Worm (Caenorhabditis elegans) whole organism, early embryonic: ENCODE results near the gene rip-1.

Experiments
- F13C5.2 ChIP-seq: sonication (generic microtip); optimal IDR thresholded peaks from 2 replicates; lab custom pipeline; 2017; ENCODE audit warnings: mild to moderate bottlenecking, missing genetic modification characterization, inconsistent platforms, missing compliant biosample characterization
- aly-1 ChIP-seq: sonication (generic microtip); optimal IDR thresholded peaks from 2 replicates; lab custom pipeline; 2016; ENCODE audit warnings: missing genetic modification characterization, missing compliant biosample characterization
- ama-1 ChIP-seq: fragments of 150-350 bp; optimal IDR thresholded peaks from 2 replicates; lab custom pipeline; 2014
- ceh-13 ChIP-seq: fragments of 200-800 bp; sonication (Bioruptor generic); optimal IDR thresholded peaks from 2 replicates; lab custom pipeline; 2018; ENCODE audit warnings: mild to moderate bottlenecking, missing genetic modification characterization, missing compliant biosample characterization
- ets-7 ChIP-seq: sonication (generic microtip); optimal IDR thresholded peaks from 2 replicates; lab custom pipeline; 2016; ENCODE audit warnings: missing genotype, missing genetic modification characterization, missing compliant biosample characterization
- flt-1 ChIP-seq: fragments of 200-800 bp; sonication (Bioruptor generic); IDR thresholded peaks from 2 replicates; pipeline ENCODE4 v1.3.6; 2022; ENCODE audit warnings: missing genetic modification characterization, missing compliant biosample characterization
- hmbx-1 ChIP-seq: sonication (generic microtip); optimal IDR thresholded peaks from 2 replicates; lab custom pipeline; 2016; ENCODE audit warnings: mild to moderate bottlenecking, missing genetic modification characterization, missing compliant biosample characterization
- hmg-4 ChIP-seq: fragments of 200-800 bp; sonication (Bioruptor generic); optimal IDR thresholded peaks from 2 replicates; lab custom pipeline; 2018; ENCODE audit warnings: mild to moderate bottlenecking, missing genetic modification characterization, missing compliant biosample characterization
- hnd-1 ChIP-seq: sonication (generic microtip); optimal IDR thresholded peaks from 2 replicates; lab custom pipeline; 2016; ENCODE audit warnings: missing genetic modification characterization, missing compliant biosample characterization
- pes-1 ChIP-seq: fragments of 200-800 bp; sonication (Bioruptor generic); IDR thresholded peaks from 2 replicates; pipeline ENCODE4 v1.3.6; 2022; ENCODE audit warnings: missing genetic modification reagents, missing genetic modification characterization, missing compliant biosample characterization
- scrt-1 ChIP-seq: fragments of 200-800 bp; sonication (Bioruptor generic); IDR thresholded peaks from 2 replicates; pipeline ENCODE4 v1.3.6; 2022; ENCODE audit warnings: missing genetic modification characterization, missing compliant biosample characterization
- sea-1 ChIP-seq: fragments of 200-800 bp; sonication (Bioruptor generic); conservative IDR thresholded peaks from 2 replicates; pipeline ENCODE4 v1.3.6; 2022; ENCODE audit warnings: missing genetic modification characterization, missing compliant biosample characterization
- tbx-11 ChIP-seq: fragments of 200-800 bp; sonication (Bioruptor generic); IDR thresholded peaks from 2 replicates; pipeline ENCODE4 v1.3.6; 2022; ENCODE audit warnings: missing genetic modification characterization, missing compliant biosample characterization
- tbx-37 ChIP-seq: fragments of 200-800 bp; sonication (Bioruptor generic); conservative IDR thresholded peaks from 2 replicates; pipeline ENCODE4 v1.3.6; 2022; ENCODE audit warnings: missing genetic modification reagents, missing genetic modification characterization, missing compliant biosample characterization

ce11 chrIII:10270778-10271307 lies 12.3 kb upstream of the rip-1 start, which contains the start of gene cnk-1:
- TF ChIP-seq F13C5.2 (peak; percentile 49), scrt-1 (peak; percentile 63; the same call in 1 of the 2 replicates), ama-1 (lab: Kevin White, UChicago) (no peak), ceh-13 (no peak), hnd-1 (tag; lab: Kevin White, UChicago) (no peak), aly-1 (tag; lab: Kevin White, UChicago) (no peak), hmbx-1 (tag; lab: Kevin White, UChicago) (no peak), tbx-11 (0 out of 2 replicates have a peak, but pooled peaks have one; percentile 34), tbx-37 (GFP tag; lab: Robert Waterston, UW) (peak; percentile 77), sea-1 (GFP tag; lab: Robert Waterston, UW) (0 out of 2 replicates have a peak, but pooled peaks have one; percentile 54), flt-1 (peak; percentile 55; the same call in 1 of the 2 replicates), hmg-4 (peak; percentile 3), ets-7 (tag; lab: Kevin White, UChicago) (no peak), pes-1 (GFP tag; lab: Robert Waterston, UW) (peak; percentile 82)
